Worm (Caenorhabditis elegans) whole organism, L4/young adult: ENCODE results near the gene gbh-1.

Experiments used
- W03F9.2 ChIP-seq: fragments of 150-350 bp; optimal IDR thresholded peaks from 2 replicates; lab custom pipeline; 2014; ENCODE audit warnings: missing biosample characterization, missing genetic modification characterization
- dao-5 ChIP-seq: sonication (generic microtip); optimal IDR thresholded peaks from 2 replicates; lab custom pipeline; 2016; ENCODE audit warnings: missing genotype, missing genetic modification characterization, moderate library complexity, missing compliant biosample characterization
- him-1 ChIP-seq: sonication (generic microtip); optimal IDR thresholded peaks from 2 replicates; lab custom pipeline; 2016; ENCODE audit warnings: missing genotype, missing genetic modification reagents, missing genetic modification characterization, missing compliant biosample characterization

DNA sequence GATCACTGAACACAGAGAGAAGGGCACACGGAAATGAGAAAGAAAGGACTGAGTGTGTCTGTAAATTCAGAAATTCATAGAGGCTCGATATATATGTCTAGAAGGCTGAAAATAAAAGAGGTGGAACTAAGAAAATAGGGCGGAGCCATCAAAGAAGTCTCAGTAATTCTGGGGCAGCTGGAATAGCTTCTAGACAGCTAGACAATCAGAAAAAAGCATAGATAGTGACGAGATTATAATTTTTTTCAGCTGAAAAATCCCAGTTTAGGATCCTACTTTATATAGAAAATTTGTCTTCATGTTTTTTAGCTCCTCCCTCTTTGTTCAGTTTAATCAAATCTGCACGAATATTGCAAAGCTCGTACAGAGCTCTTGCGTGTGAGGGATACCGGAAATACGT lies 28.6 kb downstream of the gbh-1 start, which contains the start of gene D2089.3:
- TF ChIP-seq him-1 (tag; lab: Kevin White, UChicago) (no peak), W03F9.2 (tag; lab: Kevin White, UChicago) (no peak), dao-5 (tag; lab: Kevin White, UChicago) (no peak)
